Fruit fly (Drosophila melanogaster) whole organism, adult: ENCODE measurements around the gene zfh1.

Source experiments
- CG11617 ChIP-seq: fragments of 200-800 bp; sonication (Bioruptor generic); optimal IDR thresholded peaks from 2 replicates; lab custom pipeline; 2017; ENCODE audit warnings: mild to moderate bottlenecking, missing biosample characterization, missing genetic modification reagents, missing genetic modification characterization
- CG14711 ChIP-seq: fragments of 200-800 bp; sonication (Bioruptor generic); optimal IDR thresholded peaks from 2 replicates; lab custom pipeline; 2018; ENCODE audit warnings: missing biosample characterization, mild to moderate bottlenecking, missing genetic modification characterization, moderate library complexity
- CG33017 ChIP-seq: fragments of 200-800 bp; sonication (Bioruptor generic); optimal IDR thresholded peaks from 2 replicates; lab custom pipeline; 2018; ENCODE audit warnings: missing biosample characterization, mild to moderate bottlenecking, missing genetic modification characterization, moderate library complexity
- CG7045 ChIP-seq: fragments of 200-800 bp; sonication (Bioruptor generic); optimal IDR thresholded peaks from 2 replicates; lab custom pipeline; 2017; ENCODE audit warnings: missing biosample characterization, mild to moderate bottlenecking, missing genetic modification characterization
- CG7101 ChIP-seq: fragments of 200-800 bp; sonication (Bioruptor generic); optimal IDR thresholded peaks from 2 replicates; lab custom pipeline; 2018; ENCODE audit warnings: missing biosample characterization, mild to moderate bottlenecking, missing genetic modification characterization, moderate library complexity
- Hr96 ChIP-seq: fragments of 200-800 bp; sonication (Bioruptor generic); optimal IDR thresholded peaks from 2 replicates; lab custom pipeline; 2016; ENCODE audit warnings: missing biosample characterization, missing genetic modification characterization
- Mnt ChIP-seq: fragments of 200-800 bp; sonication (Bioruptor generic); optimal IDR thresholded peaks from 2 replicates; lab custom pipeline; 2016; ENCODE audit warnings: missing biosample characterization, mild to moderate bottlenecking, missing genetic modification characterization
- cic ChIP-seq: fragments of 200-800 bp; sonication (Bioruptor generic); optimal IDR thresholded peaks from 2 replicates; lab custom pipeline; 2017; ENCODE audit warnings: missing biosample characterization, mild to moderate bottlenecking, missing genetic modification characterization, moderate library complexity
- ovo ChIP-seq: fragments of 200-800 bp; sonication (Bioruptor generic); optimal IDR thresholded peaks from 2 replicates; lab custom pipeline; 2016; ENCODE audit warnings: missing biosample characterization, missing genetic modification characterization
- pad ChIP-seq: fragments of 200-800 bp; sonication (Bioruptor generic); optimal IDR thresholded peaks from 3 replicates; lab custom pipeline; 2017; ENCODE audit warnings: missing biosample characterization, missing genetic modification characterization, mild to moderate bottlenecking, moderate library complexity, missing genetic modification reagents

- TF ChIP-seq CG11617 (GFP tag; lab: Kevin White, UChicago) (no peak), cic (GFP tag; lab: Kevin White, UChicago) (no peak), pad (no peak), CG7045 (no peak), Mnt (no peak), CG33017 (tag; lab: Kevin White, UChicago) (no peak), CG14711 (tag; lab: Kevin White, UChicago) (no peak), ovo (GFP tag; lab: Kevin White, UChicago) (no peak), CG7101 (no peak), Hr96 (no peak)
These were observed 27.2 kb downstream of the zfh1 start for dm6 chr3R:30792959-30793358.
